Worm (Caenorhabditis elegans): ENCODE measurements around the gene tpa-1.

The tpa-1 gene

DNA sequence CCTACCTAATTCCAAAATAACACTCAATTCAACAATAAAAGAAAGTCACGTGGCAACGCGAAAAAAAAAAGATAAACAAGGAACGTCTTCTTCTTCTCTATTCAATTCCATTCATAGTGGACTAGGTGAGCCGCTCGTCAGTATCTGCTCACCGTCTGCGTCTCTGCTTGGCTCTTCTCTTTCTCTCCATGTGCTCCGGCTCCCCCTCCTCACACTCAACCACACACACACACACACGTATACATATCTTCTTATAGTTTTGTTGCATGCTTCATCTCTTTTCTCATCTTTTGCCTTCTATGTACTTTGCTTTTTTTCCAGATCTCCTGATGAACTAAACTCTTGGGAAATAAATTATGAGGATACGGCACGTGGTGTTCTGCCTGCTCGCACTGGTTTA, 40.3 kb downstream of the tpa-1 start, which contains the start of gene daf-1:
TSS of gene daf-1 (plus strand) at position 322 of the 400 bp plus-strand sequence.
- TF ChIP-seq ceh-43 (GFP tag; optimal IDR thresholded peaks at IDR 0.05) (no peak), mep-1 (tag; optimal IDR thresholded peaks at IDR 0.05) (no peak), cnd-1 (tag; optimal IDR thresholded peaks at IDR 0.05) (no peak), sptf-1 (tag; optimal IDR thresholded peaks at IDR 0.05) (peak; percentile 53)

DNA sequence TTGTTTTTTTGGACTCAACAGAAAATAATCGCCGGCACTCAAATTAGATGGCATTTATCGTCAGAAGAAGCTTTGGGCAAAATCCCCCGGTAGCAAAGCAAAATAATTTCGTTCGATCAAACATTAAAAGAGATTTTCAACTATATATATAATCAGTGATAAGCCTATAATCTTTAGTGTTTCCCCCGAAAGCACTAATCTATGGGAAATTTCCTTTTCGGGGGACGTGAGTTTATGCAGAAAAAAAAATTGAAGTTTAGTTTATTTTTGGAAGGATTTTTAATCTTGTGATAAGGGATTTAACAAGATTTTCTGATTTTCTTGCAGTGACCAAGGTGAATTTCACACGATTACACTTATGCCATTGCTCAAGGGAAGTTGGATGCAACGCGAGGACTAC, 42.2 kb downstream of the tpa-1 start:
- TF ChIP-seq ces-1 (GFP tag; optimal IDR thresholded peaks at IDR 0.05) (no peak), nhr-76 (tag; optimal IDR thresholded peaks at IDR 0.05) (no peak), bed-3 (GFP tag; optimal IDR thresholded peaks at IDR 0.05) (no peak), unc-39 (tag; optimal IDR thresholded peaks at IDR 0.05) (no peak), mep-1 (tag; optimal IDR thresholded peaks at IDR 0.05) (no peak), elt-3 (tag; optimal IDR thresholded peaks at IDR 0.05) (no peak), lin-32 (GFP tag; optimal IDR thresholded peaks at IDR 0.05) (no peak), unc-120 (tag; optimal IDR thresholded peaks at IDR 0.05; ENCODE audit: poor library complexity, severe bottlenecking) (no peak), cnd-1 (tag; optimal IDR thresholded peaks at IDR 0.05) (no peak)

DNA sequence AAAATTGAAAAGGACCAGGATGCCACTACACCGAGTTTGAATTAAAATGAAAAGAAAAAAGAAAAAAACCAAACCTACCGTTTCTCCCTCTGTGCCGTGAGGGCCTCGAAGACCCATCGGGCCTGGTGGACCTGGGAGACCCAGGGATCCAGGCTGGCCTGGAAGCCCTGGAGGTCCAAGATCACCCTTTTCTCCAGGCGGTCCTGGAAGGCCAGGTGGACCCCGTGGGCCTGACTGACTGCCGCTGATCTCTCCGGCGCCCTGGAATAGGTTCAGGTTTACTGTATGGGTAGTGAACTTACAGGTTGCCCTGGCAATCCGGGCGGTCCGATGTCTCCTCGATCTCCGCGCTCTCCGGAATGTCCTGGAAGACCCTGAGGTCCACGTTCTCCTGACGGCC, 47.9 kb downstream of the tpa-1 start:
- no peak for TF ChIP-seq mab-5 (tag; optimal IDR thresholded peaks at IDR 0.05)
- TF ChIP-seq ceh-83 (GFP tag; optimal IDR thresholded peaks at IDR 0.05) = no peak

DNA sequence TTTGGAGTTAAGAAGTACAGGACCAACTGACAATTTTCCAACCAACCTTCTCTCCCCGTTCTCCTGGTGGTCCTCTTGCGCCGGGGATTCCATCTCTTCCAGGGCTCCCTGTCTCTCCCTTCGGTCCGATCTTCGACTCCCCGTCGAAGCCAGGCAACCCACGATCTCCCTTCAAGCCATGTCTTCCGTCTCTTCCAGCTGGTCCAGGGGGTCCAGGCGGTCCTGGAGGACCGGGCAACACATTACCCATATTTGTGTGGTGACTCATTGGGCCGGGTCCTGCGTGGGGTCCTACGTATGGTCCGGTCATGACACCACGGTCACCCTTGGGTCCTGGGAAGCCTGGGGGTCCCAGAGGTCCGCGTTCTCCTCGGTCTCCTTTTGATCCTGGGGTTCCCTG, 49.2 kb downstream of the tpa-1 start:
- TF ChIP-seq lin-13 (tag; optimal IDR thresholded peaks at IDR 0.05) (no peak), mab-5 (tag; optimal IDR thresholded peaks at IDR 0.05) (no peak), bed-3 (GFP tag; optimal IDR thresholded peaks at IDR 0.05) (no peak), snpc-4 (tag; optimal IDR thresholded peaks at IDR 0.05) (no peak), unc-120 (tag; optimal IDR thresholded peaks at IDR 0.05; ENCODE audit: poor library complexity, severe bottlenecking) (no peak), nhr-12 (tag; optimal IDR thresholded peaks at IDR 0.05) (no peak), nhr-237 (tag; optimal IDR thresholded peaks at IDR 0.05) (no peak), drap-1 (GFP tag; optimal IDR thresholded peaks at IDR 0.05) (no peak), nhr-2 (tag; optimal IDR thresholded peaks at IDR 0.05) (no peak), sptf-1 (tag; optimal IDR thresholded peaks at IDR 0.05) (no peak)

DNA sequence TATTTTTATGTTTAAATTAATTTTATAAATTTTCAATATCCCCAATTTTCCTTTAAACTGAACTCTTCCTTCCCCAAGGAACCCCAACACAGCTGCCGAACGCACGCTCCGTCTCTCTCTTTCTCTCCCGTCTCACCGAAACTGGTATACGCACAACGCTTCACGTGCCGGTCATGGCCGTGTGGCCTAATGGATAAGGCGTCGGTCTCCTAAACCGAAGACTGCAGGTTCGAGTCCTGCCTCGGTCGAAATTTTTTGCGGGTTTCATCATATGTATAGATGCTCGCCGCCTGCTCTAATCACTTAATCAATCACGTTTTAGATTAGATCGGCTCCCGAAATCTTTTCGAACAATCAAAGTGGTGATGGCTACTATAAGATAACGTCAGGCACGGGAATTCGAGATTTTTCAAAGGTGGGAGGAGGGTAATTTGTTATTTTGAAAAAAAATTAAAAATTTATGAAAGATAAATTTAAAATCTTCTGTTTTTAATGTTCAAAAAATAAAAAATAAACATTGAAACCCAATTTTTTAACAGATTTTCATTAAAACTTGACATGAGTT, 52.1 kb downstream of the tpa-1 start:
- TF ChIP-seq lsy-2 (tag; optimal IDR thresholded peaks at IDR 0.05) (peak; percentile 61), sptf-1 (tag; optimal IDR thresholded peaks at IDR 0.05) (peak; percentile 98), ceh-83 (GFP tag; optimal IDR thresholded peaks at IDR 0.05) (peak; percentile 98), ceh-39 (tag; optimal IDR thresholded peaks at IDR 0.05) (peak; percentile 22), snpc-4 (tag; optimal IDR thresholded peaks at IDR 0.05) (no peak), drap-1 (GFP tag; optimal IDR thresholded peaks at IDR 0.05) (peak; percentile 96), elt-3 (tag; optimal IDR thresholded peaks at IDR 0.05) (peak; percentile 34), bed-3 (GFP tag; optimal IDR thresholded peaks at IDR 0.05) (peak; percentile 91), unc-62 (GFP tag; optimal IDR thresholded peaks at IDR 0.05) (peak; percentile 63), lin-13 (tag; optimal IDR thresholded peaks at IDR 0.05) (peak; percentile 76), ceh-43 (GFP tag; optimal IDR thresholded peaks at IDR 0.05) (peak; percentile 94), blmp-1 (tag; optimal IDR thresholded peaks at IDR 0.05) (no peak), hlh-1 (tag; optimal IDR thresholded peaks at IDR 0.05) (peak; percentile 81), nhr-2 (tag; optimal IDR thresholded peaks at IDR 0.05) (no peak), tbx-8 (GFP tag; optimal IDR thresholded peaks at IDR 0.05) (peak; percentile 91), ham-2 (GFP tag; optimal IDR thresholded peaks at IDR 0.05) (peak; percentile 93), mls-2 (tag; optimal IDR thresholded peaks at IDR 0.05) (peak; percentile 97), pha-4 (tag; optimal IDR thresholded peaks at IDR 0.05) (no peak), ces-1 (GFP tag; optimal IDR thresholded peaks at IDR 0.05) (peak; percentile 55), zip-8 (tag; optimal IDR thresholded peaks at IDR 0.05) (no peak), unc-39 (tag; optimal IDR thresholded peaks at IDR 0.05) (no peak), ztf-11 (tag; optimal IDR thresholded peaks at IDR 0.05) (peak; percentile 50), sem-2 (GFP tag; optimal IDR thresholded peaks at IDR 0.05) (peak; percentile 92), lin-32 (GFP tag; optimal IDR thresholded peaks at IDR 0.05) (peak; percentile 92), mab-5 (tag; optimal IDR thresholded peaks at IDR 0.05) (no peak), M03D4.4 (tag; optimal IDR thresholded peaks at IDR 0.05) (peak; percentile 96), elt-1 (tag; optimal IDR thresholded peaks at IDR 0.05; ENCODE audit: borderline replicate concordance, insufficient read depth) (peak; percentile 38), nhr-28 (tag; optimal IDR thresholded peaks at IDR 0.05) (no peak), nhr-12 (tag; optimal IDR thresholded peaks at IDR 0.05) (peak; percentile 34), cnd-1 (tag; optimal IDR thresholded peaks at IDR 0.05) (peak; percentile 97), nhr-76 (tag; optimal IDR thresholded peaks at IDR 0.05) (no peak), flh-1 (GFP tag; optimal IDR thresholded peaks at IDR 0.05) (peak; percentile 88), unc-120 (tag; optimal IDR thresholded peaks at IDR 0.05; ENCODE audit: poor library complexity, severe bottlenecking) (peak; percentile 96), mep-1 (tag; optimal IDR thresholded peaks at IDR 0.05) (peak; percentile 56), nhr-237 (tag; optimal IDR thresholded peaks at IDR 0.05) (no peak)

Measured in whole organism, mixed stage, embryonic.